Fruit fly (Drosophila melanogaster): ENCODE measurements around the gene Snmp1.
A peak's percentile ranks its signal among the peaks of the same experiment; 100 is the strongest.

- TF ChIP-seq CG8478 (optimal IDR thresholded peaks at IDR 0.05) (no peak), CTCF (optimal IDR thresholded peaks at IDR 0.05) (peak; percentile 84 to 95)
Measured at dm6 chr3R:21184373-21185132, 16.5 kb upstream of the Snmp1 start.

All from S2 (cell line).